Fruit fly (Drosophila melanogaster): Measurements from ENCODE around the gene GC2.

DNA sequence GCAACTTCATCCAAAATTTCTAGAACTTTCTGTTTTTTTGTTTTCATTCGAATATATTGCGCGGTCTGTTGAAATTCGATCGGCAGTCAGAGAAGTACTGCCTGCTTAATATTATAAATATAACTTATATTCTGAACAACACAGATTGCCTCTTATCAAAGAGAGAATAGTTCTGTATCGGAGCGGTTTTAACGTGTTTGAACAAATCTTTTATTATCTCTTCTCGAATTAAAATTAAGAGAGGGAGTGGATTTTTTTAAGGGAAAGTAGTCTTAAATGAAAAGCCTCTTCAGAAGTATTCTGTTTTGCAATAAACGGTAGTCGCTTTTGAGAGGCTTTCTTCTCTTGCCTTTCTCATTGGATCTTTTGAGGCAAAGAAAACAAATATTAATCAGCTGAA, 11.1 kb downstream of the GC2 start:
- TF ChIP-seq CG8159 (tag; optimal IDR thresholded peaks at IDR 0.05), result no peak
- no peak for TF ChIP-seq Snoo (tag; optimal IDR thresholded peaks at IDR 0.05)
- TF ChIP-seq CG34367 (tag; optimal IDR thresholded peaks at IDR 0.05), result no peak
- no peak for TF ChIP-seq fd96Ca (GFP tag; IDR thresholded peaks at IDR 0.05)
- no peak for TF ChIP-seq CG32121 (GFP tag; IDR thresholded peaks at IDR 0.05)
- TF ChIP-seq CG13204 (GFP tag; optimal IDR thresholded peaks at IDR 0.05), result no peak
- no peak for TF ChIP-seq CG17806 (tag; optimal IDR thresholded peaks at IDR 0.05)
- TF ChIP-seq CG4496 (GFP tag; IDR thresholded peaks at IDR 0.05), result no peak
- TF ChIP-seq rn (GFP tag; IDR thresholded peaks at IDR 0.05), result no peak
- no peak for TF ChIP-seq CG15710 (tag; optimal IDR thresholded peaks at IDR 0.05)
